Fruit fly (Drosophila melanogaster) whole organism, adult: ENCODE measurements around the gene hid.

Experiments
- CG11617 ChIP-seq: fragments of 200-800 bp; sonication (Bioruptor generic); optimal IDR thresholded peaks from 2 replicates; lab custom pipeline; 2017; ENCODE audit warnings: mild to moderate bottlenecking, missing biosample characterization, missing genetic modification reagents, missing genetic modification characterization
- CG12768 ChIP-seq: fragments of 200-800 bp; sonication (Bioruptor generic); optimal IDR thresholded peaks from 2 replicates; lab custom pipeline; 2017; ENCODE audit warnings: missing biosample characterization, missing genetic modification characterization, mild to moderate bottlenecking, moderate library complexity, missing genetic modification reagents
- CG14711 ChIP-seq: fragments of 200-800 bp; sonication (Bioruptor generic); optimal IDR thresholded peaks from 2 replicates; lab custom pipeline; 2018; ENCODE audit warnings: missing biosample characterization, mild to moderate bottlenecking, missing genetic modification characterization, moderate library complexity
- CG1620 ChIP-seq: fragments of 200-800 bp; sonication (Bioruptor generic); optimal IDR thresholded peaks from 2 replicates; lab custom pipeline; 2016; ENCODE audit warnings: missing biosample characterization, missing genetic modification characterization
- CG33017 ChIP-seq: fragments of 200-800 bp; sonication (Bioruptor generic); optimal IDR thresholded peaks from 2 replicates; lab custom pipeline; 2018; ENCODE audit warnings: missing biosample characterization, mild to moderate bottlenecking, missing genetic modification characterization, moderate library complexity
- CG5204 ChIP-seq: fragments of 200-800 bp; sonication (Bioruptor generic); optimal IDR thresholded peaks from 2 replicates; lab custom pipeline; 2016; ENCODE audit warnings: missing biosample characterization, missing genetic modification characterization
- CG7045 ChIP-seq: fragments of 200-800 bp; sonication (Bioruptor generic); optimal IDR thresholded peaks from 2 replicates; lab custom pipeline; 2017; ENCODE audit warnings: missing biosample characterization, mild to moderate bottlenecking, missing genetic modification characterization
- CG7101 ChIP-seq: fragments of 200-800 bp; sonication (Bioruptor generic); optimal IDR thresholded peaks from 2 replicates; lab custom pipeline; 2018; ENCODE audit warnings: missing biosample characterization, mild to moderate bottlenecking, missing genetic modification characterization, moderate library complexity
- Clk ChIP-seq: fragments of 200-800 bp; sonication (Bioruptor generic); optimal IDR thresholded peaks from 2 replicates; lab custom pipeline; 2017; ENCODE audit warnings: missing biosample characterization, missing genetic modification characterization
- Crg-1 ChIP-seq: fragments of 200-800 bp; sonication (Bioruptor generic); optimal IDR thresholded peaks from 2 replicates; lab custom pipeline; 2016; ENCODE audit warnings: missing biosample characterization, missing genetic modification characterization
- Hr96 ChIP-seq: fragments of 200-800 bp; sonication (Bioruptor generic); optimal IDR thresholded peaks from 2 replicates; lab custom pipeline; 2016; ENCODE audit warnings: missing biosample characterization, missing genetic modification characterization
- Mnt ChIP-seq: fragments of 200-800 bp; sonication (Bioruptor generic); optimal IDR thresholded peaks from 2 replicates; lab custom pipeline; 2016; ENCODE audit warnings: missing biosample characterization, mild to moderate bottlenecking, missing genetic modification characterization
- bab1 ChIP-seq: fragments of 200-800 bp; sonication (Bioruptor generic); optimal IDR thresholded peaks from 3 replicates; lab custom pipeline; 2019; ENCODE audit warnings: missing biosample characterization, mild to moderate bottlenecking, missing genetic modification characterization, moderate library complexity
- cic ChIP-seq: fragments of 200-800 bp; sonication (Bioruptor generic); optimal IDR thresholded peaks from 2 replicates; lab custom pipeline; 2017; ENCODE audit warnings: missing biosample characterization, mild to moderate bottlenecking, missing genetic modification characterization, moderate library complexity
- cnc ChIP-seq, 2 experiments: fragments of >200 bp; optimal IDR thresholded peaks; 2 replicates each; lab custom pipeline; 2017
- kay ChIP-seq: fragments of 200-800 bp; sonication (Bioruptor generic); peaks from one replicate; lab custom pipeline; 2016; ENCODE audit warnings: missing biosample characterization, missing genetic modification characterization, borderline replicate concordance
- ovo ChIP-seq: fragments of 200-800 bp; sonication (Bioruptor generic); optimal IDR thresholded peaks from 2 replicates; lab custom pipeline; 2016; ENCODE audit warnings: missing biosample characterization, missing genetic modification characterization
- pad ChIP-seq: fragments of 200-800 bp; sonication (Bioruptor generic); optimal IDR thresholded peaks from 3 replicates; lab custom pipeline; 2017; ENCODE audit warnings: missing biosample characterization, missing genetic modification characterization, mild to moderate bottlenecking, moderate library complexity, missing genetic modification reagents
- tj ChIP-seq: fragments of 200-800 bp; sonication (Bioruptor generic); optimal IDR thresholded peaks from 3 replicates; lab custom pipeline; 2017; ENCODE audit warnings: missing biosample characterization, mild to moderate bottlenecking, missing genetic modification characterization, moderate library complexity
- toe ChIP-seq: fragments of 200-800 bp; sonication (Bioruptor generic); optimal IDR thresholded peaks from 2 replicates; lab custom pipeline; 2016; ENCODE audit warnings: missing biosample characterization, missing genetic modification characterization

The hid gene

DNA sequence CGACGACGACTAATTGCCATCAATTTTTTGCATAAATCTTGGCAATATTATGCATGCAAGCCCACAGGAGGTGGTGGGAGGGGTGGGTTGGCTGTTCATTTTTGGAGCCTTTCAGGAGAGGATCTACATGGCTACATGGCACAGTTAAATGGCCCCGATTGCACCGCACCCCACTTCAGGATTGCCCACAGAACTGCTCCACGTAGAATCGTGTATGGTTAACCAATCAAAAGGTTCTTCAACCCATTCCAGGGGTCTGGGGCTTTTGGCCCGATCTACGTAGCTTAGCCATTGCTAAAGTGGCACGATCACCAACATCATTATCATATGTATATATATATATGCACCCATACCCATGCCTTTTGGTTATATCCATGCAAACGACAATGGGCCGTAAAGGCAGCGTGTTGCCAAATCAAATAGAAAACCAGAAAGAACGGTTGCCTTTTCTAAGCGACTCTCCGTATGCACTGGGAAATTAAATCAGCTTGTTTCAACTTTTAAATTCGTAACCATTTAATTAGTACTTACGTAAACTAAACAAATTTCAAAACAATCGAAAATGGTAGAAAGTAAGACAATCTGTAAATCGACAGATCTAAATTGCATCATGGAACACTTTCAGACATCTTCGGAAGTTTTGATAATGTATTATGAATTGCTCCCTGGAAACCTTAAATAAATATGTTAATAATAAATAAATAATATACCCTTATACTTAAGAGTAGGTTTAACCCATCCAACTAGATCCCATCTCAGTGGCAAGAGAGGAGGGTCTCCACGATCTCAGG lies 45.8 kb upstream of the hid start:
- TF ChIP-seq kay: no peak
- TF ChIP-seq Crg-1 (GFP tag; lab: Kevin White, UChicago): no peak
- TF ChIP-seq ovo: no peak

DNA sequence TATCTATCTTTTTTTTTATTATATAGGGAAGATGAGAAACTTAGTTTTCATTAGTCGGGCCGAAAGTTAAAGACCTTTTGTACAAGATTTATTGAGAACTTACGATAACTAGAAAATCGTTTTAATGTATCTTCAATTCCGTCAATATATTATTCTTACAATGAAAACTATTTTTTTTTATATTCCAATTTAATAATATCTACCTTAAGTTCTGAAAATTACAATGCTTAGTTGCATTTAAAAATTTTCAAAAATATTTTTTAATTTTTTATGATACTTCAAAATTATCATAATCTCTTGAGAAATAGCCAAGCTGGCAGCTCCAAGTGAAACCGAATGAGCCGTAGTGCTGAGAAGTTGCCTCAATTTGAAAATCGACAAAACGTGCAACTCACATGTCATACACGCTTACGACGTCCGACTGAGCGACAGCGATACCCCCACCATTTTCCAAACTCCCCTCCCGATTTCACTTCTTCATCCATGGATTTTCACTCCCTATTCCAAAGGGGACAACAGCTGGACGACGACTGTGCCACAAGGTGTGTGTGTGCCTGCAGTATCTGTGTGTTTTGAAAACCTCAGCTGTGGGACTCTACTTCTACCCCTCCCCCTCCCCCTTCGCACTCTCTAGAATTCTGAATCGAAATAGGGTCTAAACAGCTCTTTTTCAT lies 43.6 kb upstream of the hid start:
- TF ChIP-seq toe (GFP tag; lab: Kevin White, UChicago) (no peak), CG7045 (GFP tag; lab: Kevin White, UChicago) (no peak), CG7101 (tag; lab: Kevin White, UChicago) (no peak), Hr96 (no peak), CG14711 (tag; lab: Kevin White, UChicago) (no peak), Clk (GFP tag; lab: Kevin White, UChicago) (no peak), Crg-1 (GFP tag; lab: Kevin White, UChicago) (no peak), Mnt (no peak), tj (GFP tag; lab: Kevin White, UChicago) (no peak), CG11617 (GFP tag; lab: Kevin White, UChicago) (no peak), CG12768 (GFP tag; lab: Kevin White, UChicago) (no peak), kay (no peak), pad (GFP tag; lab: Kevin White, UChicago) (no peak), cic (GFP tag; lab: Kevin White, UChicago) (no peak), ovo (no peak), bab1 (GFP tag; lab: Kevin White, UChicago) (no peak)

DNA sequence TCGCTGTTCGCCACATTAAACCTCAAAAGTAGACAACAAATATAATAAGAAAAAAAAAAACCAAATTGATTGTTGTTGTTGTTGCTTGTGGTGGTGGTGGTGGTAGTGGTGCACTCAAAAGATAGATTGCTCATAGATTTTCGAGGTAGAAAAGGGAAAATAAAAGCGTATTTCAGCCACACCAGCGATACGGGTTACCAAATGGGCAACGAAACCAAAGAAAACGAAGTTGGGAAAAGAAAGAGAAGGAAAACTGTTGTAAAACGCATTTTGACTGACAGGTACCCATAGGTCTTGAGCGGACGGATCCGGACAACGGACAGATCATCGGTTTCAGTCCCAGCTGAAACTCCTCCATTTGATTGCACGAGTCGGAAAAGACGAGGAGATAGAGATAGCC lies 43.1 kb upstream of the hid start:
- TF ChIP-seq Clk (GFP tag; lab: Kevin White, UChicago): no peak
- no peak for TF ChIP-seq Hr96

DNA sequence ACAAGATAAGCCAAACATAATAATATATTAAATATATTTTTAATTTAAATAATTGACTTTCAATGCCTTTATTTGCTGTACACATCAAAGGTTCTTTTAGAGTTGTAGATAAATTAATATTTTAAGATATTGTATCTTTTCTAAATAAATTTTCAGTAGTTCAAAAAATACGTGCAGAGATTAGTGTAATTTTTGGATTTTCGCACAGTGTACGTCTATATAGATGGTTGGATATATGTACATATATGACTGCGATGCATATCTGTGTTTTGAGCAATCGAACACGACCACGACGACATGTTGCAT lies 41.9 kb upstream of the hid start:
- TF ChIP-seq Crg-1 (GFP tag; lab: Kevin White, UChicago): no peak
- TF ChIP-seq cnc (optimal IDR thresholded peaks at IDR 0.05; lab: Kevin White, UChicago): no peak
- TF ChIP-seq CG1620: no peak
- no peak for TF ChIP-seq Clk (GFP tag; lab: Kevin White, UChicago)
- no peak for TF ChIP-seq Hr96
- TF ChIP-seq pad (GFP tag; lab: Kevin White, UChicago): no peak
- TF ChIP-seq kay: no peak
- TF ChIP-seq CG5204: no peak
- no peak for TF ChIP-seq CG14711 (tag; lab: Kevin White, UChicago)
- no peak for TF ChIP-seq CG11617 (GFP tag; lab: Kevin White, UChicago)

DNA sequence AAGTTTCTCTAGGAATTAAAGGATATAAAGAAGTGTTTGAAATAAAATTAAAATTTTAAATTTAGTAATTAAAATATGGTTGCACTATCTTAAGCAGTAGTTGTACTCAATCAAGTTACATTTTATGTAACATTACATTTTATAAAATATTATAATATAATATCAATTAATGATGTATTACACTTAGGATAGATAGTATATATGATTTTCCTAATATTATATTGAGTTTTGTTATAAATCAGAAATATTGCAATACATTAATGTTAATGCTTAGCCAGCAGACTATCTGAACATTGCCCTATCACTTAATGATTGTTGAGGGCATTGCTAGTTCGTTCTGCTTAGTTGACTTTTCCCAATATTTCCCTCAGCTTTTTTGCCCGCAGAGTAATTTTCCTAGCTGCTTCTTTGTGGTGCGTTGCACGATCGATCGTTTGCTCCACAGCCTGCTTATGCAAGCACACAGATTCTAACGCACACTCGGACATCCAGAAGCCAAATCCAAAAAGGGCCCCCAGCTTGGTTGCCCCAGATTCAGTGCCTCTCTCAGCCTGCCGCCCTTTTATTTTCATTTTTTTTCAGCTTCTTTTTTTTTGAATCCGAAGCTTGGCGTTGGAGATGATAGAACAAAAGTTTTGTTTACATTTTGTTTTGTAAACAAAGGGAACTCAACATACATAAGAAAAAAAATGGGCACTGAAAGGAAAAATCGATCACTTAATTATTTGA lies 41.4 kb upstream of the hid start:
- TF ChIP-seq CG33017 (tag; lab: Kevin White, UChicago) (no peak), CG5204 (no peak), Mnt (no peak), cnc (optimal IDR thresholded peaks at IDR 0.05; lab: Kevin White, UChicago) (no peak), Hr96 (no peak), CG12768 (GFP tag; lab: Kevin White, UChicago) (no peak), toe (GFP tag; lab: Kevin White, UChicago) (no peak), pad (GFP tag; lab: Kevin White, UChicago) (no peak), tj (GFP tag; lab: Kevin White, UChicago) (no peak), CG11617 (GFP tag; lab: Kevin White, UChicago) (no peak), CG14711 (tag; lab: Kevin White, UChicago) (no peak), CG7101 (tag; lab: Kevin White, UChicago) (no peak), CG7045 (GFP tag; lab: Kevin White, UChicago) (no peak)

DNA sequence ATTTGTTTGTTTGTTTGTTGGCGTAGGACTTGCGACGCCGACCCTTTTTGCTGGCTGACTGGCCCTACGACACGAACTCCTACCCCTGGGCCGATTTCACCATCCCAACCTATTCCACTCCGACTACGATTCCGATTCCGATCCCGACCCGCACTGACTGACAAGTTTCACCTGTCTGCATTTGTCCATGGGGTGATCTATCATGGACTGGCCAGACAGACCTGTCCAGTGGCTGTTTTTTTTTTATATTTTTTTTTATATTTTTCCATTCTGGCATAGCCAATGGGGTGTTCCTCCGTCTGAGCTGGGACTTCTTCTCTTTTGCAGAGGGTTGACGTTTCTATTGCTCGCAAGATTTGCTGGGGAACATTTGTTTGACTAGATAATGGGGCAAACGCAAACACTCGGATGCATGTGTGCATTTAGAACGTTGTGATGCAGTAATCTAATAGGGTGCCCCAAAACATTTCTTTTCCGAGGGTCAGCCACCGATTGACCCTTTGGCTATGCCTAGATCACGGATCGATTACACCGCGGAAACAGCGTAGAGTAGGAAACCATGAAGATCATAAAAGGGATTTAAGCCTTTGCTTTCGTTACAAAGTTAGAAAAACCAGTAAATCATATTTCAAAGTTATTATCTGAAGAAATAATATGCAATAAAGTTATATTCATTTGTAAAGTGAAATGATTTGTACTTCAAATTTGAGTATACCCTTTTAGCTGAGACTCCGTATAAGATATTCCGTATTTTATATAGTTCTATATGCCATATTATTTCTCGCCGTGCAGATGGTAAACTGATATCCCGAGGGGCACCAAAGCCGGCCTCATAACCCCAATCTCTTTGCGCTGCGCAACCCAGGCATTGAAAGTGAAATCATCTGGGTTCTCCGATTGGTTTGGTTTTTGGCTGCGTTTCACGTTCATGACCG lies 40.3 kb upstream of the hid start:
- no peak for TF ChIP-seq Mnt
- no peak for TF ChIP-seq CG1620
- TF ChIP-seq CG5204: no peak
- no peak for TF ChIP-seq cnc (optimal IDR thresholded peaks at IDR 0.05; lab: Kevin White, UChicago)
- no peak for TF ChIP-seq kay
- no peak for TF ChIP-seq toe (GFP tag; lab: Kevin White, UChicago)
- no peak for TF ChIP-seq cic (GFP tag; lab: Kevin White, UChicago)
